Worm (Caenorhabditis elegans): Measurements from ENCODE around the gene fbxa-141.

- TF ChIP-seq ets-4 (tag; optimal IDR thresholded peaks at IDR 0.05) (no peak), tbx-2 (tag; optimal IDR thresholded peaks at IDR 0.05) (no peak), odd-2 (tag; optimal IDR thresholded peaks at IDR 0.05) (no peak), mec-3 (tag; optimal IDR thresholded peaks at IDR 0.05; ENCODE audit: borderline replicate concordance) (no peak), fax-1 (tag; optimal IDR thresholded peaks at IDR 0.05) (no peak), elt-2 (tag; optimal IDR thresholded peaks at IDR 0.05) (no peak), gmeb-2 (tag; optimal IDR thresholded peaks at IDR 0.05) (no peak), fkh-6 (tag; optimal IDR thresholded peaks at IDR 0.05) (no peak)
Measured at ce11 chrX:14510358-14510757, 2.4 kb downstream of the fbxa-141 start.
